Worm (Caenorhabditis elegans) whole organism, early embryonic: Measurements from ENCODE around the gene F54C9.11.

Source experiments
- ama-1 ChIP-seq: fragments of 150-350 bp; optimal IDR thresholded peaks from 2 replicates; lab custom pipeline; 2014
- ceh-36 ChIP-seq: sonication (generic microtip); optimal IDR thresholded peaks from 2 replicates; lab custom pipeline; 2016; ENCODE audit warnings: missing genetic modification characterization, inconsistent platforms, missing compliant biosample characterization
- ets-7 ChIP-seq: sonication (generic microtip); optimal IDR thresholded peaks from 2 replicates; lab custom pipeline; 2016; ENCODE audit warnings: missing genotype, missing genetic modification characterization, missing compliant biosample characterization
- flt-1 ChIP-seq: fragments of 200-800 bp; sonication (Bioruptor generic); IDR thresholded peaks from 2 replicates; pipeline ENCODE4 v1.3.6; 2022; ENCODE audit warnings: missing genetic modification characterization, missing compliant biosample characterization
- hmbx-1 ChIP-seq: sonication (generic microtip); optimal IDR thresholded peaks from 2 replicates; lab custom pipeline; 2016; ENCODE audit warnings: mild to moderate bottlenecking, missing genetic modification characterization, missing compliant biosample characterization
- hnd-1 ChIP-seq: sonication (generic microtip); optimal IDR thresholded peaks from 2 replicates; lab custom pipeline; 2016; ENCODE audit warnings: missing genetic modification characterization, missing compliant biosample characterization
- scrt-1 ChIP-seq: fragments of 200-800 bp; sonication (Bioruptor generic); IDR thresholded peaks from 2 replicates; pipeline ENCODE4 v1.3.6; 2022; ENCODE audit warnings: missing genetic modification characterization, missing compliant biosample characterization
- sea-1 ChIP-seq: fragments of 200-800 bp; sonication (Bioruptor generic); conservative IDR thresholded peaks from 2 replicates; pipeline ENCODE4 v1.3.6; 2022; ENCODE audit warnings: missing genetic modification characterization, missing compliant biosample characterization
- tbx-37 ChIP-seq: fragments of 200-800 bp; sonication (Bioruptor generic); conservative IDR thresholded peaks from 2 replicates; pipeline ENCODE4 v1.3.6; 2022; ENCODE audit warnings: missing genetic modification reagents, missing genetic modification characterization, missing compliant biosample characterization
- tra-4 ChIP-seq: sonication (generic microtip); optimal IDR thresholded peaks from 2 replicates; lab custom pipeline; 2017; ENCODE audit warnings: missing genetic modification characterization, missing compliant biosample characterization

- TF ChIP-seq ama-1 (lab: Kevin White, UChicago) (no peak), ceh-36 (tag; lab: Kevin White, UChicago) (no peak), tbx-37 (GFP tag; lab: Robert Waterston, UW) (no peak), hnd-1 (tag; lab: Kevin White, UChicago) (no peak), sea-1 (GFP tag; lab: Robert Waterston, UW) (no peak), ets-7 (no peak), tra-4 (tag; lab: Kevin White, UChicago) (no peak), scrt-1 (GFP tag; lab: Robert Waterston, UW) (no peak), flt-1 (GFP tag; lab: Robert Waterston, UW) (no peak), hmbx-1 (tag; lab: Kevin White, UChicago) (no peak)
These were observed 2.9 kb upstream of the F54C9.11 start for ce11 chrII:8587660-8588230.
